Fruit fly (Drosophila melanogaster) whole organism, adult: ENCODE measurements around the gene app.

Source experiments
- CG11617 ChIP-seq: fragments of 200-800 bp; sonication (Bioruptor generic); optimal IDR thresholded peaks from 2 replicates; lab custom pipeline; 2017; ENCODE audit warnings: mild to moderate bottlenecking, missing biosample characterization, missing genetic modification reagents, missing genetic modification characterization
- CG12768 ChIP-seq: fragments of 200-800 bp; sonication (Bioruptor generic); optimal IDR thresholded peaks from 2 replicates; lab custom pipeline; 2017; ENCODE audit warnings: missing biosample characterization, missing genetic modification characterization, mild to moderate bottlenecking, moderate library complexity, missing genetic modification reagents
- CG1620 ChIP-seq: fragments of 200-800 bp; sonication (Bioruptor generic); optimal IDR thresholded peaks from 2 replicates; lab custom pipeline; 2016; ENCODE audit warnings: missing biosample characterization, missing genetic modification characterization
- CG33017 ChIP-seq: fragments of 200-800 bp; sonication (Bioruptor generic); optimal IDR thresholded peaks from 2 replicates; lab custom pipeline; 2018; ENCODE audit warnings: missing biosample characterization, mild to moderate bottlenecking, missing genetic modification characterization, moderate library complexity
- CG5204 ChIP-seq: fragments of 200-800 bp; sonication (Bioruptor generic); optimal IDR thresholded peaks from 2 replicates; lab custom pipeline; 2016; ENCODE audit warnings: missing biosample characterization, missing genetic modification characterization
- CG7045 ChIP-seq: fragments of 200-800 bp; sonication (Bioruptor generic); optimal IDR thresholded peaks from 2 replicates; lab custom pipeline; 2017; ENCODE audit warnings: missing biosample characterization, mild to moderate bottlenecking, missing genetic modification characterization
- CG7101 ChIP-seq: fragments of 200-800 bp; sonication (Bioruptor generic); optimal IDR thresholded peaks from 2 replicates; lab custom pipeline; 2018; ENCODE audit warnings: missing biosample characterization, mild to moderate bottlenecking, missing genetic modification characterization, moderate library complexity
- Clk ChIP-seq: fragments of 200-800 bp; sonication (Bioruptor generic); optimal IDR thresholded peaks from 2 replicates; lab custom pipeline; 2017; ENCODE audit warnings: missing biosample characterization, missing genetic modification characterization
- Crg-1 ChIP-seq: fragments of 200-800 bp; sonication (Bioruptor generic); optimal IDR thresholded peaks from 2 replicates; lab custom pipeline; 2016; ENCODE audit warnings: missing biosample characterization, missing genetic modification characterization
- Hr96 ChIP-seq: fragments of 200-800 bp; sonication (Bioruptor generic); optimal IDR thresholded peaks from 2 replicates; lab custom pipeline; 2016; ENCODE audit warnings: missing biosample characterization, missing genetic modification characterization
- Mnt ChIP-seq: fragments of 200-800 bp; sonication (Bioruptor generic); optimal IDR thresholded peaks from 2 replicates; lab custom pipeline; 2016; ENCODE audit warnings: missing biosample characterization, mild to moderate bottlenecking, missing genetic modification characterization
- bab1 ChIP-seq: fragments of 200-800 bp; sonication (Bioruptor generic); optimal IDR thresholded peaks from 3 replicates; lab custom pipeline; 2019; ENCODE audit warnings: missing biosample characterization, mild to moderate bottlenecking, missing genetic modification characterization, moderate library complexity
- cic ChIP-seq: fragments of 200-800 bp; sonication (Bioruptor generic); optimal IDR thresholded peaks from 2 replicates; lab custom pipeline; 2017; ENCODE audit warnings: missing biosample characterization, mild to moderate bottlenecking, missing genetic modification characterization, moderate library complexity
- cnc ChIP-seq, 2 experiments: fragments of >200 bp; optimal IDR thresholded peaks; 2 replicates each; lab custom pipeline; 2017
- kay ChIP-seq: fragments of 200-800 bp; sonication (Bioruptor generic); peaks from one replicate; lab custom pipeline; 2016; ENCODE audit warnings: missing biosample characterization, missing genetic modification characterization, borderline replicate concordance
- ovo ChIP-seq: fragments of 200-800 bp; sonication (Bioruptor generic); optimal IDR thresholded peaks from 2 replicates; lab custom pipeline; 2016; ENCODE audit warnings: missing biosample characterization, missing genetic modification characterization
- pad ChIP-seq: fragments of 200-800 bp; sonication (Bioruptor generic); optimal IDR thresholded peaks from 3 replicates; lab custom pipeline; 2017; ENCODE audit warnings: missing biosample characterization, missing genetic modification characterization, mild to moderate bottlenecking, moderate library complexity, missing genetic modification reagents
- tj ChIP-seq: fragments of 200-800 bp; sonication (Bioruptor generic); optimal IDR thresholded peaks from 3 replicates; lab custom pipeline; 2017; ENCODE audit warnings: missing biosample characterization, mild to moderate bottlenecking, missing genetic modification characterization, moderate library complexity
- toe ChIP-seq: fragments of 200-800 bp; sonication (Bioruptor generic); optimal IDR thresholded peaks from 2 replicates; lab custom pipeline; 2016; ENCODE audit warnings: missing biosample characterization, missing genetic modification characterization

app gene

dm6 chr3L:12202980-12203379, 63.7 kb downstream of the app start:
- TF ChIP-seq CG5204 (GFP tag; lab: Kevin White, UChicago) (no peak), kay (GFP tag; lab: Kevin White, UChicago) (peak; percentile 45), ovo (GFP tag; lab: Kevin White, UChicago) (no peak), Crg-1 (no peak), cnc (optimal IDR thresholded peaks at IDR 0.05; lab: Kevin White, UChicago) (no peak), Hr96 (GFP tag; lab: Kevin White, UChicago) (no peak), CG7101 (tag; lab: Kevin White, UChicago) (no peak), pad (GFP tag; lab: Kevin White, UChicago) (no peak)

dm6 chr3L:12197491-12197890, 69.2 kb downstream of the app start, which contains the start of gene CG11529:
CG11529 (plus strand) TSS chr3L:12197791.
- TF ChIP-seq toe (GFP tag; lab: Kevin White, UChicago) (no peak), CG7045 (GFP tag; lab: Kevin White, UChicago) (no peak)

dm6 chr3L:12193485-12193884, 73.2 kb downstream of the app start, which contains the start of gene thoc6:
thoc6 (minus strand) TSS chr3L:12193688.
- no peak for TF ChIP-seq ovo (GFP tag; lab: Kevin White, UChicago)
- TF ChIP-seq bab1 (GFP tag; lab: Kevin White, UChicago), result peak; percentile 49
- TF ChIP-seq CG1620, result no peak
- TF ChIP-seq cnc (optimal IDR thresholded peaks at IDR 0.05; lab: Kevin White, UChicago), result no peak
- TF ChIP-seq kay (GFP tag; lab: Kevin White, UChicago), result peak; percentile 62
- no peak for TF ChIP-seq CG7045 (GFP tag; lab: Kevin White, UChicago)
- TF ChIP-seq CG5204 (GFP tag; lab: Kevin White, UChicago), result no peak
- TF ChIP-seq pad (GFP tag; lab: Kevin White, UChicago), result no peak
- TF ChIP-seq toe (GFP tag; lab: Kevin White, UChicago), result no peak
- TF ChIP-seq Hr96 (GFP tag; lab: Kevin White, UChicago), result no peak

- TF ChIP-seq Mnt (no peak), cnc (optimal IDR thresholded peaks at IDR 0.05; lab: Kevin White, UChicago) (no peak), CG5204 (GFP tag; lab: Kevin White, UChicago) (no peak), Hr96 (GFP tag; lab: Kevin White, UChicago) (no peak)
Observed at dm6 chr3L:12190433-12190832, 76.2 kb downstream of the app start, which contains the start of gene Est-P. Est-P (plus strand) TSS chr3L:12190733.

- TF ChIP-seq tj (no peak), kay (GFP tag; lab: Kevin White, UChicago) (peak; percentile 14)
Observed at dm6 chr3L:12188518-12188917, 78.1 kb downstream of the app start, which contains the start of gene Est-6. Est-6 (plus strand) TSS chr3L:12188818.

- TF ChIP-seq CG33017 (tag; lab: Kevin White, UChicago) (no peak), pad (GFP tag; lab: Kevin White, UChicago) (no peak), CG7101 (tag; lab: Kevin White, UChicago) (no peak), CG11617 (GFP tag; lab: Kevin White, UChicago) (no peak), CG1620 (no peak), cnc (optimal IDR thresholded peaks at IDR 0.05; lab: Kevin White, UChicago) (no peak)
Observed at dm6 chr3L:12185336-12185735, 81.3 kb downstream of the app start.

- TF ChIP-seq pad (GFP tag; lab: Kevin White, UChicago) (peak; percentile 22), CG12768 (GFP tag; lab: Kevin White, UChicago) (no peak), cic (GFP tag; lab: Kevin White, UChicago) (peak; percentile 85)
Observed at dm6 chr3L:12184564-12185034, 82.0 kb downstream of the app start, which contains the start of gene Miox. Miox (plus strand) TSS chr3L:12184984.

dm6 chr3L:12183967-12184366, 82.7 kb downstream of the app start:
- TF ChIP-seq CG1620 (no peak), pad (GFP tag; lab: Kevin White, UChicago) (no peak), tj (no peak), CG7045 (GFP tag; lab: Kevin White, UChicago) (no peak), Hr96 (GFP tag; lab: Kevin White, UChicago) (no peak), Mnt (no peak), cnc (optimal IDR thresholded peaks at IDR 0.05; lab: Kevin White, UChicago) (no peak), CG7101 (tag; lab: Kevin White, UChicago) (peak; percentile 28), CG12768 (GFP tag; lab: Kevin White, UChicago) (no peak), toe (GFP tag; lab: Kevin White, UChicago) (no peak), ovo (GFP tag; lab: Kevin White, UChicago) (no peak), CG33017 (tag; lab: Kevin White, UChicago) (no peak), Clk (GFP tag; lab: Kevin White, UChicago) (no peak), CG5204 (GFP tag; lab: Kevin White, UChicago) (peak; percentile 53), Crg-1 (no peak), CG11617 (GFP tag; lab: Kevin White, UChicago) (peak; percentile 5)
